Worm (Caenorhabditis elegans): ENCODE measurements around the gene C08E8.2.
A peak's percentile ranks its signal among the peaks of the same experiment; 100 is the strongest.

C08E8.2 gene

DNA sequence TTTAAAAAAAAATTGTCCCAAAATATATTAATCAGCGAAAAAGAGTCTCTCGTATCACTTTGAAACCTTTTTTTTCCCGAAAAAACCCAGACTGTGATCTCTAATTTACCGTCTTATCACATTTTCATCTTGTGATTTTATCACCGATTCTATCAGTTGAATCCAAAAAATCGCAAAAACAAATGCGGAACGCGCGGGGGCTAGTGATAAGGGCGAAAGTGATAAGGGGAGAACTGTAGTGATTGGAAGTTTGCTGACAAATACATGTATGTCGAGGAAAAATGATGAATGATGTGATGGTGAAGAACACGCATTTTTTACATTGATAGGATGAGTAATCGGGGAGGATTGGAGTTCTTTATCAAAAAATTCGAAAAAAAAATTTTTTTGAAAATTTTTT lies 9.6 kb downstream of the C08E8.2 start (continued):
- TF ChIP-seq ceh-91 (GFP tag; IDR thresholded peaks at IDR 0.05) (no peak), gei-17 (GFP tag; optimal IDR thresholded peaks at IDR 0.05) (no peak), F39B2.1 (GFP tag; IDR thresholded peaks at IDR 0.05) (no peak), madf-3 (GFP tag; IDR thresholded peaks at IDR 0.05) (no peak), rcor-1 (GFP tag; IDR thresholded peaks at IDR 0.05) (no peak), nhr-179 (tag; optimal IDR thresholded peaks at IDR 0.05) (no peak), nhr-120 (GFP tag; IDR thresholded peaks at IDR 0.05) (no peak), lin-54 (GFP tag; optimal IDR thresholded peaks at IDR 0.05) (no peak), attf-5 (GFP tag; optimal IDR thresholded peaks at IDR 0.05) (no peak), C06A6.2 (GFP tag; conservative IDR thresholded peaks at IDR 0.05) (0 out of 2 replicates have a peak, but pooled peaks have one; percentile 27), bed-1 (GFP tag; IDR thresholded peaks at IDR 0.05) (no peak), ceh-100 (GFP tag; IDR thresholded peaks at IDR 0.05) (no peak), hmg-20 (GFP tag; IDR thresholded peaks at IDR 0.05) (no peak), tbp1 (GFP tag; optimal IDR thresholded peaks at IDR 0.05) (peak; percentile 58), Y56A3A.18 (GFP tag; IDR thresholded peaks at IDR 0.05) (no peak), Y53F4B.3 (GFP tag; IDR thresholded peaks at IDR 0.05) (no peak), attf-6 (GFP tag; IDR thresholded peaks at IDR 0.05) (no peak), D2030.7 (GFP tag; IDR thresholded peaks at IDR 0.05) (no peak), F22D6.2 (tag; optimal IDR thresholded peaks at IDR 0.05) (peak; percentile 73), hrde-1 (tag; optimal IDR thresholded peaks at IDR 0.05; ENCODE audit: borderline replicate concordance) (no peak), T07F8.4 (tag; optimal IDR thresholded peaks at IDR 0.05) (no peak), zfh-2 (GFP tag; conservative IDR thresholded peaks at IDR 0.05) (no peak), hsf-1 (GFP tag; IDR thresholded peaks at IDR 0.05) (no peak), B0035.1 (tag; optimal IDR thresholded peaks at IDR 0.05) (no peak), repo-1 (tag; optimal IDR thresholded peaks at IDR 0.05) (peak; percentile 13), F23B12.7 (tag; optimal IDR thresholded peaks at IDR 0.05; ENCODE audit: insufficient read depth) (no peak), dpff-1 (tag; optimal IDR thresholded peaks at IDR 0.05) (no peak), T26A5.8 (tag; optimal IDR thresholded peaks at IDR 0.05) (no peak), ama-1 (optimal IDR thresholded peaks at IDR 0.05) (no peak), ama-1 (GFP tag; optimal IDR thresholded peaks at IDR 0.05) (no peak), lag-1 (GFP tag; IDR thresholded peaks at IDR 0.05) (no peak), egl-18 (GFP tag; IDR thresholded peaks at IDR 0.05) (no peak), ceh-58 (GFP tag; IDR thresholded peaks at IDR 0.05) (no peak), Y79H2A.3 (GFP tag; conservative IDR thresholded peaks at IDR 0.05) (no peak), F37B4.10 (GFP tag; IDR thresholded peaks at IDR 0.05) (no peak), dpl-1 (GFP tag; optimal IDR thresholded peaks at IDR 0.05) (no peak), chd-7 (tag; optimal IDR thresholded peaks at IDR 0.05) (peak; percentile 55), mxl-1 (tag; optimal IDR thresholded peaks at IDR 0.05) (no peak), hmg-1.2 (GFP tag; IDR thresholded peaks at IDR 0.05) (no peak), madf-10 (tag; optimal IDR thresholded peaks at IDR 0.05) (peak; percentile 40), nhr-27 (tag; optimal IDR thresholded peaks at IDR 0.05) (no peak), egl-44 (GFP tag; IDR thresholded peaks at IDR 0.05) (peak; percentile 83; the same call in 1 of the 2 replicates), ztf-26 (tag; optimal IDR thresholded peaks at IDR 0.05) (peak; percentile 79), ceh-40 (GFP tag; IDR thresholded peaks at IDR 0.05) (no peak), ZK185.1 (tag; optimal IDR thresholded peaks at IDR 0.05; ENCODE audit: poor library complexity, severe bottlenecking) (no peak), F57C9.4 (tag; optimal IDR thresholded peaks at IDR 0.05) (no peak), Y53G8AR.9 (GFP tag; conservative IDR thresholded peaks at IDR 0.05) (0 out of 2 replicates have a peak, but pooled peaks have one; percentile 30), atf-7 (tag; optimal IDR thresholded peaks at IDR 0.05) (peak; percentile 94), cebp-1 (GFP tag; IDR thresholded peaks at IDR 0.05) (peak; percentile 25; the same call in 1 of the 2 replicates), cebp-1 (tag; optimal IDR thresholded peaks at IDR 0.05) (peak; percentile 77), him-1 (tag; optimal IDR thresholded peaks at IDR 0.05) (no peak)

Data from whole organism, young adult.